Worm (Caenorhabditis elegans): ENCODE results near the gene abu-9.

ce11 chrX:8276984-8277383, 44.9 kb upstream of the abu-9 start:
- no peak for TF ChIP-seq tbx-37 (GFP tag; conservative IDR thresholded peaks at IDR 0.05)
- no peak for TF ChIP-seq ama-1 (optimal IDR thresholded peaks at IDR 0.05)

Data from whole organism, early embryonic.